Fruit fly (Drosophila melanogaster) ovary, adult (tissue): ENCODE data around the gene CG10809.

Experiments used
- CG17801 ChIP-seq: fragments of 200-800 bp; optimal IDR thresholded peaks from 2 replicates; lab custom pipeline; 2019; ENCODE audit warnings: missing biosample characterization, mild to moderate bottlenecking, missing genetic modification characterization, moderate library complexity; ENCODE audit not compliant: partially characterized antibody

The CG10809 gene

dm6 chr3L:9855784-9856426 lies 3.8 kb downstream of the CG10809 start:
- peak; percentile 95 for TF ChIP-seq CG17801 (GFP tag; lab: Kevin White, UChicago)

dm6 chr3L:9854583-9855519 lies 4.8 kb downstream of the CG10809 start, which contains the start of gene RasGAP1:
Gene RasGAP1 (minus strand): TSS chr3L:9855285.
- peak; percentile 8 for TF ChIP-seq CG17801 (GFP tag; lab: Kevin White, UChicago)

dm6 chr3L:9853895-9854470 lies 5.7 kb downstream of the CG10809 start:
- no peak for TF ChIP-seq CG17801 (GFP tag; lab: Kevin White, UChicago)

- no peak for TF ChIP-seq CG17801 (GFP tag; lab: Kevin White, UChicago)
Measured at dm6 chr3L:9853140-9853746, 6.4 kb downstream of the CG10809 start.

dm6 chr3L:9851000-9851671 lies 8.6 kb downstream of the CG10809 start:
- TF ChIP-seq CG17801 (GFP tag; lab: Kevin White, UChicago), result no peak

- TF ChIP-seq CG17801 (GFP tag; lab: Kevin White, UChicago), result no peak
Measured at dm6 chr3L:9850114-9850513, 9.6 kb downstream of the CG10809 start.

- TF ChIP-seq CG17801 (GFP tag; lab: Kevin White, UChicago), result no peak
Measured at dm6 chr3L:9848744-9849143, 10.9 kb downstream of the CG10809 start.

- TF ChIP-seq CG17801 (GFP tag; lab: Kevin White, UChicago), result no peak
Measured at dm6 chr3L:9847420-9847977, 12.2 kb downstream of the CG10809 start.

- no peak for TF ChIP-seq CG17801 (GFP tag; lab: Kevin White, UChicago)
Measured at dm6 chr3L:9846577-9847342, 12.9 kb downstream of the CG10809 start.

- TF ChIP-seq CG17801 (GFP tag; lab: Kevin White, UChicago), result no peak
Measured at dm6 chr3L:9845980-9846538, 13.6 kb downstream of the CG10809 start.

- TF ChIP-seq CG17801 (GFP tag; lab: Kevin White, UChicago), result no peak
Measured at dm6 chr3L:9842043-9842442, 17.6 kb downstream of the CG10809 start.

- no peak for TF ChIP-seq CG17801 (GFP tag; lab: Kevin White, UChicago)
Measured at dm6 chr3L:9840710-9841109, 19.0 kb downstream of the CG10809 start.

- peak; percentile 5 for TF ChIP-seq CG17801 (GFP tag; lab: Kevin White, UChicago)
Measured at dm6 chr3L:9838534-9838933, 21.2 kb downstream of the CG10809 start, which contains the start of gene Cdk8. Gene Cdk8 (minus strand): TSS chr3L:9838670.
